Worm (Caenorhabditis elegans): ENCODE results near the gene ptp-2.

The ptp-2 gene

DNA sequence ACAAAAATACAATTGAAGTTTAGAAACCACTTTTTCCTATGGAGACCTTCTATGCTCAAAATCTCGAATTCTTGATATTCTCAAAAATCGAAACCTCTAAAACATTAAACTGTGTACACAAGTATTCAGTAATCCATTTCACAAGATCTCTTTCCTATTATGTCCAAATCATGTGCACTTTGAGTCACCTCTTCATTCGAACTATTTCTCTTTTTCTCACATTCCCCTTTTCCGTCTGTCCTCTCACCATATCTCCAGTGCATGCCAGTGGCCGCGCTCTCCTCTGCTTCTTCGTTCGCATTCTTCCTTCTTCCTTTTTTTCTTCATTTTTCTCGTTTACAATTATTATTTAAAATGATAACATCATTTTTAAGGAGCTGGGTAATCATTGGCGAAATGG is 24.1 kb downstream of the ptp-2 start, which contains the start of gene F28B12.1:
F28B12.1 (plus strand) TSS at position 335 of the 400 bp plus-strand sequence.
- peak; percentile 13 for TF ChIP-seq unc-42 (tag; optimal IDR thresholded peaks at IDR 0.05)
- TF ChIP-seq pat-9 (tag; optimal IDR thresholded peaks at IDR 0.05) = no peak
- TF ChIP-seq ceh-31 (tag; optimal IDR thresholded peaks at IDR 0.05) = peak; percentile 29

DNA sequence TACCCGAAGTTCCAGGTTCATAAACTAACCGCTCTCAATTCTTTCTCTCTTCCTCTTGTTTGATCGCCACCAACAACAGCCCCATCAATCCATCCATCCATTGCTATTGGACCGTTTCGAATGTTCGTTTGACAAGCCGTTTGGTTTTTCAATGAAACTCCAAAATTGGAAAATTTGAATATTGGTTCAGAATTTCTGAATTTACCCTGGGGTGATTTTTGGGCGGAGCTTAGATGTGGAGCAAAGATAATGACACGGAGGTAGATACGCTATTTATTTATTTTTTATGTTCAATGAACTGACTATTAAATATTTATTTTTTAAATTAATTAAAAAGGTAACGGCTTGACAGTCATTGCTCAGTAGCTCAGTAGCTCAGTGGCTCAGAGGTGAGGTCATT is 25.8 kb downstream of the ptp-2 start, which contains the start of gene B0034.2:
B0034.2 (minus strand) TSS at position 101 of the 400 bp plus-strand sequence.
- TF ChIP-seq sox-4 (tag; optimal IDR thresholded peaks at IDR 0.05) (no peak), hlh-8 (tag; optimal IDR thresholded peaks at IDR 0.05) (no peak), unc-86 (tag; optimal IDR thresholded peaks at IDR 0.05) (no peak), elt-4 (tag; optimal IDR thresholded peaks at IDR 0.05) (no peak), C08G9.2 (tag; optimal IDR thresholded peaks at IDR 0.05) (no peak)

DNA sequence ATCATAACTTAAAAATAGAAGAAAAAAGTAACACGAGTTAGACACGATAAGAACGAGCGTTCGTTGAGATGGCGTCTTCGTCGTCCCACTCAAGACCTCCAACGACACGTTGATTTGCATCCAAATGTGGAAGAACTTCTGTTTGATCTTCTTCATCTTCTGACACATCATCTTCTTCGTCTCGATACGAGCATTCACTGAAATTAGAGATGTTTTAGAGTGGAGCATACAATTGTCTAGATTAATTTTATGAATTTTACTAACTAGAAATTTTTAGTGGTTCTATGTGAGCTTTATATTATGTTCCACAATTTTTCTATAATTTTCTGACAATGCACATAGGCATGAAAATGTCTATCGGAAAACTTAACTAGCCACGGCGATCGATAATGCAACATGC is 27.4 kb downstream of the ptp-2 start:
- TF ChIP-seq hlh-13 (GFP tag; optimal IDR thresholded peaks at IDR 0.05) (no peak), unc-42 (tag; optimal IDR thresholded peaks at IDR 0.05) (no peak), ceh-30 (tag; optimal IDR thresholded peaks at IDR 0.05) (no peak), mec-3 (tag; optimal IDR thresholded peaks at IDR 0.05; ENCODE audit: borderline replicate concordance) (no peak), lin-11 (tag; optimal IDR thresholded peaks at IDR 0.05) (no peak), tbx-7 (tag; optimal IDR thresholded peaks at IDR 0.05) (no peak), ttx-3 (tag; optimal IDR thresholded peaks at IDR 0.05) (no peak), pqm-1 (tag; optimal IDR thresholded peaks at IDR 0.05) (no peak), eyg-1 (tag; optimal IDR thresholded peaks at IDR 0.05) (no peak), Y22D7AL.16 (tag; optimal IDR thresholded peaks at IDR 0.05) (no peak), npax-4 (tag; optimal IDR thresholded peaks at IDR 0.05) (no peak), dve-1 (tag; optimal IDR thresholded peaks at IDR 0.05) (no peak), rnt-1 (tag; optimal IDR thresholded peaks at IDR 0.05) (no peak), ama-1 (optimal IDR thresholded peaks at IDR 0.05) (no peak), pax-1 (tag; optimal IDR thresholded peaks at IDR 0.05) (no peak), ahr-1 (tag; optimal IDR thresholded peaks at IDR 0.05) (no peak), zip-5 (tag; optimal IDR thresholded peaks at IDR 0.05) (no peak), pag-3 (tag; optimal IDR thresholded peaks at IDR 0.05; ENCODE audit: borderline replicate concordance) (no peak), fkh-6 (tag; optimal IDR thresholded peaks at IDR 0.05) (no peak)

DNA sequence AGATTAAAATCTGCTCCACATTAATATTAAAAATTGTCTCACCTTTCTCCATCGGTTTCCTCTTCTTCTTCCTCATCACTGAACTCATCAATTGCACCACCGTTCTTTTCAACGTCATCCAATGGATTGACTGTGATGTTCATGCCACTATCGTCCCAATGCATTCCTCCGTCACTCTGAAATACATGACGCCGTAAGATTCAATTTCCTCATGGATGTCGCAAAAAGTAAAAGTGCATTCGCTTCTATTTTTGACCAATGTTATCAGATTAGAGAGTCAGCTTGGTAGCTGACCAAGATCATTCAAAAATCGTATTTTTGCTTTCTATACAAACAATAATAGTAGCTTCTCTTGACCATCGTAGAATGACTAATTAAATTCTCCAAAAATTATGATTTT is 28.0 kb downstream of the ptp-2 start:
- TF ChIP-seq ceh-30 (tag; optimal IDR thresholded peaks at IDR 0.05) (no peak), pat-9 (tag; optimal IDR thresholded peaks at IDR 0.05) (no peak), ztf-16 (tag; optimal IDR thresholded peaks at IDR 0.05) (no peak), lim-6 (tag; optimal IDR thresholded peaks at IDR 0.05) (no peak), pros-1 (tag; optimal IDR thresholded peaks at IDR 0.05) (no peak), C08G9.2 (tag; optimal IDR thresholded peaks at IDR 0.05) (no peak), unc-86 (tag; optimal IDR thresholded peaks at IDR 0.05) (no peak), hlh-15 (tag; optimal IDR thresholded peaks at IDR 0.05) (no peak), fkh-6 (tag; optimal IDR thresholded peaks at IDR 0.05) (no peak), zip-5 (tag; optimal IDR thresholded peaks at IDR 0.05) (no peak), pha-4 (tag; optimal IDR thresholded peaks at IDR 0.05) (no peak), ama-1 (optimal IDR thresholded peaks at IDR 0.05) (no peak), ceh-24 (tag; optimal IDR thresholded peaks at IDR 0.05) (no peak)

DNA sequence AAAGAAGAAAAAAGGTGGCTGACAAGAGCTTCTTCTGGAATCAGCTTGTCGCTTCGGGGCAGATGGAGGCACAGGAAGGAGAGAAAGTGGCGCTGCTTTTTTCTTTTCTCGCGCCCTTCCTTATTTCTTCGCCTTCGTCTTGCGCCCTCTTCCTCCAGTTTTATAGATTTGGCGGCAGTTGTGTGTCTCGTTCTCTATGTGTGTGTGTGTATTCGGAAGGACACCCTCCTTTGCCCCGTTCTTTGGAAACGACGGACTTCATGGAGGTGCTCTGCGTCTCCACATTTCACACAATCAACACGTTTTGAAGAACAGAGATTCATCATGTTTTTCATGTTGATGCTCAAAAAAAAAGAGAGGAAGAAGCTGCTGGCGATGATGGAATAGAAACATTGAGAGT is 30.2 kb downstream of the ptp-2 start:
- TF ChIP-seq K02D7.2 (tag; optimal IDR thresholded peaks at IDR 0.05) (no peak), ceh-19 (GFP tag; optimal IDR thresholded peaks at IDR 0.05) (peak; percentile 50), sdc-2 (tag; optimal IDR thresholded peaks at IDR 0.05) (no peak), mec-3 (tag; optimal IDR thresholded peaks at IDR 0.05; ENCODE audit: borderline replicate concordance) (no peak)

Measured in whole organism, late embryonic.